Worm (Caenorhabditis elegans): ENCODE results near the gene ceh-60.

ce11 chrX:6538068-6538467, 8.1 kb upstream of the ceh-60 start:
- TF ChIP-seq ceh-36 (tag; optimal IDR thresholded peaks at IDR 0.05) (no peak), B0310.2 (tag; optimal IDR thresholded peaks at IDR 0.05) (no peak), tra-4 (tag; optimal IDR thresholded peaks at IDR 0.05) (no peak), ama-1 (optimal IDR thresholded peaks at IDR 0.05) (no peak), hnd-1 (tag; optimal IDR thresholded peaks at IDR 0.05) (no peak), ets-7 (tag; optimal IDR thresholded peaks at IDR 0.05) (no peak)

Data from whole organism, early embryonic.